Worm (Caenorhabditis elegans): Measurements from ENCODE around the gene ins-6.

- no peak for TF ChIP-seq him-1 (tag; optimal IDR thresholded peaks at IDR 0.05)
- TF ChIP-seq dao-5 (tag; optimal IDR thresholded peaks at IDR 0.05): no peak
- TF ChIP-seq W03F9.2 (tag; optimal IDR thresholded peaks at IDR 0.05): no peak
Measured at ce11 chrII:5951745-5952144, 48.5 kb upstream of the ins-6 start.

Data from whole organism, L4/young adult.